Fruit fly (Drosophila melanogaster) whole organism, embryonic: ENCODE data around the gene CG14820.

ENCODE experiments used
- CG10209 ChIP-seq: fragments of 200-800 bp; sonication (Bioruptor generic); optimal IDR thresholded peaks from 3 replicates; lab custom pipeline; 2017; ENCODE audit warnings: missing biosample characterization, mild to moderate bottlenecking, missing genetic modification characterization, missing genetic modification reagents
- CG12299 ChIP-seq: fragments of 200-800 bp; sonication (Bioruptor generic); optimal IDR thresholded peaks from 2 replicates; lab custom pipeline; 2018; ENCODE audit warnings: missing biosample characterization, mild to moderate bottlenecking, missing genetic modification characterization
- CG14710 ChIP-seq: fragments of 200-800 bp; sonication (Bioruptor generic); optimal IDR thresholded peaks from 3 replicates; lab custom pipeline; 2019; ENCODE audit warnings: missing biosample characterization, mild to moderate bottlenecking, missing genetic modification characterization, moderate library complexity
- CG30403 ChIP-seq: fragments of 200-800 bp; sonication (Bioruptor generic); optimal IDR thresholded peaks from 3 replicates; lab custom pipeline; 2016; ENCODE audit warnings: missing biosample characterization, missing genetic modification characterization
- CG33557 ChIP-seq: fragments of 200-800 bp; sonication (Bioruptor generic); optimal IDR thresholded peaks from 2 replicates; lab custom pipeline; 2019; ENCODE audit warnings: missing biosample characterization, mild to moderate bottlenecking, missing genetic modification characterization, moderate library complexity
- CG34376 ChIP-seq: fragments of 200-800 bp; sonication (Bioruptor generic); optimal IDR thresholded peaks from 2 replicates; lab custom pipeline; 2018; ENCODE audit warnings: missing biosample characterization, mild to moderate bottlenecking, missing genetic modification characterization
- CG4404 ChIP-seq: fragments of 200-800 bp; sonication (Bioruptor generic); IDR thresholded peaks from 2 replicates; pipeline ENCODE4 v1.3.6; 2022; ENCODE audit warnings: missing biosample characterization, missing genetic modification characterization
- CG4854 ChIP-seq: fragments of 200-800 bp; sonication (Bioruptor generic); optimal IDR thresholded peaks from 2 replicates; lab custom pipeline; 2016; ENCODE audit warnings: missing biosample characterization, missing genetic modification characterization, inconsistent platforms
- CG6254 ChIP-seq: fragments of 200-800 bp; sonication (Bioruptor generic); optimal IDR thresholded peaks from 3 replicates; lab custom pipeline; 2017; ENCODE audit warnings: mild to moderate bottlenecking, missing biosample characterization, missing genetic modification reagents, missing genetic modification characterization
- CG6654 ChIP-seq: fragments of 200-800 bp; sonication (Bioruptor generic); optimal IDR thresholded peaks from 2 replicates; lab custom pipeline; 2017; ENCODE audit warnings: missing biosample characterization, mild to moderate bottlenecking, missing genetic modification characterization
- CG6765 ChIP-seq: fragments of 200-800 bp; sonication (Bioruptor generic); optimal IDR thresholded peaks from 3 replicates; lab custom pipeline; 2017; ENCODE audit warnings: missing biosample characterization, mild to moderate bottlenecking, missing genetic modification characterization
- CG7271 ChIP-seq: fragments of 200-800 bp; sonication (Bioruptor generic); optimal IDR thresholded peaks from 2 replicates; lab custom pipeline; 2018; ENCODE audit warnings: missing biosample characterization, mild to moderate bottlenecking, missing genetic modification characterization, moderate library complexity
- CG9727 ChIP-seq: fragments of 200-800 bp; sonication (Bioruptor generic); optimal IDR thresholded peaks from 3 replicates; lab custom pipeline; 2017; ENCODE audit warnings: missing biosample characterization, mild to moderate bottlenecking, missing genetic modification characterization
- CG9932 ChIP-seq: fragments of 200-800 bp; sonication (Bioruptor generic); IDR thresholded peaks from 2 replicates; pipeline ENCODE4 v1.3.6; 2022; ENCODE audit warnings: missing biosample characterization, missing genetic modification characterization
- CTCF ChIP-seq: fragments of 200-800 bp; sonication (Bioruptor generic); optimal IDR thresholded peaks from 2 replicates; lab custom pipeline; 2017; ENCODE audit warnings: missing biosample characterization, mild to moderate bottlenecking, missing genetic modification characterization, moderate library complexity
- Dip3 ChIP-seq: fragments of 200-800 bp; sonication (Bioruptor generic); optimal IDR thresholded peaks from 3 replicates; lab custom pipeline; 2016; ENCODE audit warnings: missing biosample characterization, missing genetic modification characterization
- Dll ChIP-seq: fragments of 200-800 bp; sonication (Bioruptor generic); IDR thresholded peaks from 4 replicates; pipeline ENCODE4 v1.3.6; 2022; ENCODE audit warnings: missing biosample characterization, missing genetic modification characterization; ENCODE audit not compliant: partially characterized antibody
- Dp ChIP-seq: fragments of 200-800 bp; sonication (Bioruptor generic); optimal IDR thresholded peaks from 2 replicates; lab custom pipeline; 2018; ENCODE audit warnings: missing biosample characterization, mild to moderate bottlenecking, missing genetic modification characterization, moderate library complexity
- HLH4C ChIP-seq: fragments of 200-800 bp; sonication (Bioruptor generic); IDR thresholded peaks from 3 replicates; pipeline ENCODE4 v1.3.6; 2022; ENCODE audit warnings: missing biosample characterization, missing genetic modification characterization; ENCODE audit not compliant: partially characterized antibody
- HLHmδ ChIP-seq: fragments of 200-800 bp; sonication (Bioruptor generic); optimal IDR thresholded peaks from 2 replicates; lab custom pipeline; 2018; ENCODE audit warnings: missing biosample characterization, mild to moderate bottlenecking, missing genetic modification characterization, moderate library complexity
- HmgZ ChIP-seq: fragments of 200-800 bp; sonication (Bioruptor generic); optimal IDR thresholded peaks from 2 replicates; lab custom pipeline; 2018; ENCODE audit warnings: missing biosample characterization, mild to moderate bottlenecking, missing genetic modification characterization
- Hmr ChIP-seq: fragments of 200-800 bp; sonication (Bioruptor generic); optimal IDR thresholded peaks from 3 replicates; lab custom pipeline; 2017; ENCODE audit warnings: mild to moderate bottlenecking, missing biosample characterization, missing genetic modification reagents, missing genetic modification characterization
- MTF-1 ChIP-seq: fragments of 200-800 bp; sonication (Bioruptor generic); optimal IDR thresholded peaks from 2 replicates; lab custom pipeline; 2018; ENCODE audit warnings: missing biosample characterization, mild to moderate bottlenecking, missing genetic modification characterization, borderline replicate concordance
- Myb ChIP-seq: fragments of 200-800 bp; sonication (Bioruptor generic); optimal IDR thresholded peaks from 2 replicates; lab custom pipeline; 2016; ENCODE audit warnings: missing biosample characterization, missing genetic modification characterization
- PHDP ChIP-seq: fragments of 200-800 bp; sonication (Bioruptor generic); optimal IDR thresholded peaks from 3 replicates; lab custom pipeline; 2018; ENCODE audit warnings: missing biosample characterization, mild to moderate bottlenecking, missing genetic modification characterization, moderate library complexity
- Sox102F ChIP-seq: fragments of 200-800 bp; sonication (Bioruptor generic); optimal IDR thresholded peaks from 2 replicates; lab custom pipeline; 2018; ENCODE audit warnings: missing biosample characterization, mild to moderate bottlenecking, missing genetic modification characterization, moderate library complexity
- Vsx1 ChIP-seq: fragments of 200-800 bp; sonication (Bioruptor generic); optimal IDR thresholded peaks from 2 replicates; lab custom pipeline; 2017; ENCODE audit warnings: missing biosample characterization, mild to moderate bottlenecking, missing genetic modification characterization, missing genetic modification reagents
- ash1 ChIP-seq: fragments of 200-800 bp; sonication (Bioruptor generic); optimal IDR thresholded peaks from 2 replicates; lab custom pipeline; 2018; ENCODE audit warnings: missing biosample characterization, mild to moderate bottlenecking, missing genetic modification characterization
- chinmo ChIP-seq: fragments of 200-800 bp; sonication (Bioruptor generic); IDR thresholded peaks from 4 replicates; pipeline ENCODE4 v1.3.6; 2022; ENCODE audit warnings: missing biosample characterization, missing genetic modification characterization; ENCODE audit not compliant: partially characterized antibody
- crol ChIP-seq: fragments of 200-800 bp; sonication (Bioruptor generic); IDR thresholded peaks from 2 replicates; pipeline ENCODE4 v1.3.6; 2022; ENCODE audit warnings: missing biosample characterization, missing genetic modification characterization
- da ChIP-seq: fragments of 200-800 bp; sonication (Bioruptor generic); optimal IDR thresholded peaks from 2 replicates; lab custom pipeline; 2016; ENCODE audit warnings: missing biosample characterization, missing genetic modification characterization
- dmrt11E ChIP-seq: fragments of 200-800 bp; sonication (Bioruptor generic); optimal IDR thresholded peaks from 3 replicates; lab custom pipeline; 2018; ENCODE audit warnings: missing biosample characterization, mild to moderate bottlenecking, missing genetic modification characterization, moderate library complexity
- en ChIP-seq: fragments of 200-800 bp; sonication (Bioruptor generic); optimal IDR thresholded peaks from 2 replicates; lab custom pipeline; 2016; ENCODE audit warnings: missing biosample characterization, missing genetic modification characterization
- ewg ChIP-seq: fragments of 200-800 bp; sonication (Bioruptor generic); optimal IDR thresholded peaks from 3 replicates; lab custom pipeline; 2017; ENCODE audit warnings: mild to moderate bottlenecking, missing biosample characterization, missing genetic modification reagents, missing genetic modification characterization
- exex ChIP-seq: fragments of 200-800 bp; sonication (Bioruptor generic); optimal IDR thresholded peaks from 4 replicates; lab custom pipeline; 2018; ENCODE audit warnings: missing biosample characterization, mild to moderate bottlenecking, missing genetic modification characterization, moderate library complexity
- lmd ChIP-seq: fragments of 200-800 bp; sonication (Bioruptor generic); IDR thresholded peaks from 2 replicates; pipeline ENCODE4 v1.3.6; 2022; ENCODE audit warnings: missing biosample characterization, missing genetic modification characterization
- mirr ChIP-seq: fragments of 200-800 bp; sonication (Bioruptor generic); optimal IDR thresholded peaks from 3 replicates; lab custom pipeline; 2018; ENCODE audit warnings: missing biosample characterization, mild to moderate bottlenecking, missing genetic modification characterization
- mld ChIP-seq: fragments of 200-800 bp; sonication (Bioruptor generic); IDR thresholded peaks from 3 replicates; pipeline ENCODE4 v1.3.6; 2022; ENCODE audit warnings: missing biosample characterization, missing genetic modification characterization; ENCODE audit not compliant: partially characterized antibody
- nerfin-1 ChIP-seq: fragments of 200-800 bp; sonication (Bioruptor generic); optimal IDR thresholded peaks from 3 replicates; lab custom pipeline; 2019; ENCODE audit warnings: missing biosample characterization, mild to moderate bottlenecking, missing genetic modification characterization, moderate library complexity
- p53 ChIP-seq: fragments of 200-800 bp; sonication (Bioruptor generic); optimal IDR thresholded peaks from 2 replicates; lab custom pipeline; 2016; ENCODE audit warnings: missing biosample characterization, missing genetic modification characterization
- repo ChIP-seq: fragments of 200-800 bp; sonication (Bioruptor generic); optimal IDR thresholded peaks from 2 replicates; lab custom pipeline; 2016; ENCODE audit warnings: missing biosample characterization, missing genetic modification characterization
- run ChIP-seq: fragments of 200-800 bp; sonication (Bioruptor generic); optimal IDR thresholded peaks from 3 replicates; lab custom pipeline; 2018; ENCODE audit warnings: missing biosample characterization, mild to moderate bottlenecking, missing genetic modification characterization
- sens ChIP-seq: fragments of 200-800 bp; sonication (Bioruptor generic); peaks from one replicate; lab custom pipeline; 2016; ENCODE audit warnings: missing biosample characterization, missing genetic modification characterization
- slbo ChIP-seq: fragments of 200-800 bp; sonication (Bioruptor generic); IDR thresholded peaks from 2 replicates; pipeline ENCODE4 v1.3.6; 2022; ENCODE audit warnings: missing biosample characterization, missing genetic modification characterization
- tup ChIP-seq: fragments of 200-800 bp; sonication (Bioruptor generic); optimal IDR thresholded peaks from 2 replicates; lab custom pipeline; 2016; ENCODE audit warnings: missing biosample characterization, mild to moderate bottlenecking, missing genetic modification characterization, moderate library complexity
- unc-4 ChIP-seq: fragments of 200-800 bp; sonication (Bioruptor generic); IDR thresholded peaks from 2 replicates; pipeline ENCODE4 v1.3.6; 2022; ENCODE audit warnings: missing biosample characterization, missing genetic modification characterization; ENCODE audit not compliant: partially characterized antibody
- unpg ChIP-seq: fragments of 200-800 bp; sonication (Bioruptor generic); optimal IDR thresholded peaks from 3 replicates; lab custom pipeline; 2018; ENCODE audit warnings: missing biosample characterization, mild to moderate bottlenecking, missing genetic modification characterization, moderate library complexity
- vvl ChIP-seq: fragments of 200-800 bp; sonication (Bioruptor generic); IDR thresholded peaks from 2 replicates; pipeline ENCODE4 v1.3.6; 2022; ENCODE audit warnings: missing biosample characterization, missing genetic modification characterization
- yki ChIP-seq: fragments of >200 bp; optimal IDR thresholded peaks from 3 replicates; lab custom pipeline; 2018
- z ChIP-seq: fragments of 200-800 bp; sonication (Bioruptor generic); IDR thresholded peaks from 3 replicates; pipeline ENCODE4 v1.3.6; 2022; ENCODE audit warnings: missing biosample characterization, missing genetic modification characterization

The CG14820 gene

DNA sequence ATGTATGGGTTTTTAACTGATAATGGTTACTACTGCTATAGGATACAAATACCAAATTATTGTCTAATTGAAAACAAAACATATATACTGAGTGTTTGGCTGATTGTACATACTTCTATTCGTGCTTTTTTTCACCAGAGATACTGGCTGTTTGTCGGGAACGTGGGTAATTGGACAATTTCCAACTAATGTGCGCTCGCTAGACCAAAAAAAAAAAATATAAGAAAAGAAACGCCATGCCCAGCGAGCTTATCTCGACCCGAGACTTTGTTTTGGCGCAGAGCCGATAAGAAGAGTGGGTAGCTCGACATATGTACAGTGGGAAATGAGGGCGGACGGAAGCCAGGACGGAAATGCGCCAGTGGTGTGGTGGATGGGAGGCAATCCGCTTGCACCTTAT, 30.4 kb downstream of the CG14820 start (continued):
- TF ChIP-seq Sox102F (no peak), dmrt11E (no peak), CG7271 (no peak), unpg (GFP tag; lab: Kevin White, UChicago) (no peak), CG10209 (no peak), yki (no peak), nerfin-1 (no peak), en (GFP tag; lab: Kevin White, UChicago) (no peak), CG34376 (GFP tag; lab: Kevin White, UChicago) (peak; percentile 2), CG9932 (no peak), chinmo (peak; percentile 85; the same call in 1 of the 4 replicates), mirr (no peak), exex (tag; lab: Kevin White, UChicago) (peak; percentile 83), CTCF (GFP tag; lab: Kevin White, UChicago) (no peak), crol (GFP tag; lab: Robert Waterston, UW) (no peak), mld (GFP tag; lab: Robert Waterston, UW) (no peak), sens (GFP tag; lab: Kevin White, UChicago) (peak; percentile 68), vvl (GFP tag; lab: Robert Waterston, UW) (no peak), slbo (GFP tag; lab: Robert Waterston, UW) (no peak), PHDP (tag; lab: Kevin White, UChicago) (no peak)

DNA sequence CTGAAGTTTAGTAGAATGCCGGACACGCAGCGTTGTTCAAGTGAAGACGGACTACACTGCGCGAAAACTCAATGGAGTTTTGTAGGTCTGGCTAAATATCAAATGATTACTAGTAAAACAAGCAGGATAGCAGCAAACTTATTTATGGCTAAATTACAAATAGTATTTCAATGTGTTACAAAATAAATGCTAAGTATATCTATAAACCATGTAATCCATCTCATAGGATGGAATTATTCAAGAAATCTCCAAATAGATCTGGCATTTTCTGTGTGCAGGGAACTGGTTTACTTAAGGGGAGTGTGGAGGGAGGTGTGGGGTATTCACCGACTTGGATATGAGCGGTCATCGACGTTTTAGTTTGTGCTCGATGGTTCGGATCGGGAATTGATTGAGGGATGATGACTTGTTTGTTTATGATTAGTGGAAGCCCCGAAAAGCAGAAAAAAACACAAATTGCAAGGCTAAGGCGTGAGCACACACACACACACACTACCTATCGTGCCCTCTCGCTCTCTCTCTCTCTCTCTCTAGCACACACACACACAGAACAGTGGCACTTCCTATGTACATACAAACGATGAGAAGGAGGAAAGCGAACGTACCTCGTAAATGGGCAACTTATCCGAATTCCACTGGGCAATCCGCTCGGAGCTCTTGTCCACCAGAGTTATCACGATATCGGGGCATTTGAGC, 31.2 kb downstream of the CG14820 start:
- peak; percentile 54 for TF ChIP-seq CG6765 (GFP tag; lab: Kevin White, UChicago)
- TF ChIP-seq repo (GFP tag; lab: Kevin White, UChicago), result peak; percentile 71
- peak; percentile 19 for TF ChIP-seq tup (GFP tag; lab: Kevin White, UChicago)
- no peak for TF ChIP-seq Dll
- peak; percentile 77 for TF ChIP-seq CG33557 (GFP tag; lab: Kevin White, UChicago)
- peak; percentile 35 for TF ChIP-seq p53 (GFP tag; lab: Kevin White, UChicago)
- no peak for TF ChIP-seq HLHmδ
- peak; percentile 68 for TF ChIP-seq CG12299 (tag; lab: Kevin White, UChicago)
- peak; percentile 48 for TF ChIP-seq CG6654 (GFP tag; lab: Kevin White, UChicago)
- TF ChIP-seq z (GFP tag; lab: Robert Waterston, UW), result no peak
- TF ChIP-seq Myb, result peak; percentile 63
- TF ChIP-seq MTF-1, result peak; percentile 61
- peak; percentile 80 for TF ChIP-seq CG14710
- TF ChIP-seq HLH4C (GFP tag; lab: Robert Waterston, UW), result no peak
- TF ChIP-seq ewg (GFP tag; lab: Kevin White, UChicago), result peak; percentile 60
- peak; percentile 55 for TF ChIP-seq CG4404
- TF ChIP-seq HmgZ (tag; lab: Kevin White, UChicago), result peak; percentile 83
- peak; percentile 80 for TF ChIP-seq Dip3
- TF ChIP-seq lmd (GFP tag; lab: Robert Waterston, UW), result peak; percentile 81
- TF ChIP-seq ash1, result no peak
- TF ChIP-seq CG9727 (GFP tag; lab: Kevin White, UChicago), result peak; percentile 84
- TF ChIP-seq unc-4 (GFP tag; lab: Robert Waterston, UW), result no peak
- no peak for TF ChIP-seq Dp (GFP tag; lab: Kevin White, UChicago)
- peak; percentile 71 for TF ChIP-seq CG4854 (GFP tag; lab: Kevin White, UChicago)
- TF ChIP-seq run, result peak; percentile 71
- TF ChIP-seq CG6254 (GFP tag; lab: Kevin White, UChicago), result peak; percentile 62
- peak; percentile 80 for TF ChIP-seq Hmr (GFP tag; lab: Kevin White, UChicago)
- peak; percentile 49 for TF ChIP-seq Vsx1
- TF ChIP-seq da, result no peak
- TF ChIP-seq CG30403 (GFP tag; lab: Kevin White, UChicago), result peak; percentile 88
